Fruit fly (Drosophila melanogaster): ENCODE data around the gene CG10165.

DNA sequence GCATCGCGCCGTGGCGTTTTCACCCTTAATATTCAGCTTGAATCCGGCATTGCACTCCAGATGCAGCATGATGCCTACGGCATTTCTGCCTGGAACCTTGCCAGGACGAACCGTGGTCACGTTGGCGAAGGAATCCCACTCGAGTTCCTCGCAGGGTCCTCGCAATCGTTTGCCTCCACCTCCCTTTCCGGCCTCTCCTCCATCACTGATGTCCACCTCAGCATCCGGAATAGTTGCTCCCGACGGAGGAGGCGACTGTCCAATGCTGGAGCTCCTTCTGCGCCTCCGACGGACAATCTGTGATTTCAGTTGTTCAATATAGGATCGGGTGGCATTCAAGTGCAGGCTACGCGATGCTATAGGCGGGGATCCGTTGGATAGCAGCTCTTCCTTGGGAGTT lies 17.9 kb downstream of the CG10165 start:
- TF ChIP-seq esn (GFP tag; optimal IDR thresholded peaks at IDR 0.05) (no peak), topi (GFP tag; optimal IDR thresholded peaks at IDR 0.05) (no peak), OdsH (GFP tag; optimal IDR thresholded peaks at IDR 0.05) (no peak), Hr4 (GFP tag; optimal IDR thresholded peaks at IDR 0.05) (no peak), Hr39 (GFP tag; optimal IDR thresholded peaks at IDR 0.05) (no peak), dac (GFP tag; optimal IDR thresholded peaks at IDR 0.05) (no peak), CG16779 (tag; optimal IDR thresholded peaks at IDR 0.05) (no peak)

Measured in whole organism, prepupa.